Fruit fly (Drosophila melanogaster): ENCODE measurements around the gene unk.

Gene unk

DNA sequence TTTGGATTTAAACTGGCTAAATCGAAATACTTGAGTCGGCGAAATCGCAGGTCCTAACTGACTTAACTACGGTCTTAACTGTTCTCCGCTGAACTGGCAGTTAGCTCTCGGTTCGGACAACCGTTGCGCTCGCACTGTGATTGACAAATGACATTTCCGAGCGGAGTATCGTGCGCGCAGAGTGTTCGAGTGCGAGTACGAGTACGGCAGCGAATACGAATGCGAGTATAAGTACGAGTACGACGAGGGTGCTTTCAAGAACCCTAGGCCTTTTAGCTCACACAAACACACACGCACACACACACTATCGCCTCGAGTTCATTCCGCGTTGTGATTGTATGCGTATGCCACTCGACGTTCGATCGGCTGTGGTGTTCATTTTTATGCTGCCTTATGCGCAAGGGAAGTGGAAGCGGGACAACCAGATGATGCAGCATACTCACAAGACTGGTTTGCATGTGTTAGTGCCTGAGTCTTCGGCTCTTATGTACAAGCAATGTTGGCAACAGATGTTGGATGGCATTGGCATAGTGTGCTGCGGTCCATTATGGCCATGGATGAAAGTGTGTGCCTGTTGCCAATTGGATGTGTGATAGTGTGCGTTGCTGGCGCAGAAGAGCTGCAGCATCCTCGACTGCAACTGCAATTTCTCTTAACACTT is 15.9 kb downstream of the unk start, which contains the start of gene hh:
Gene hh, minus strand, starts transcription at position 229 of the 661 bp plus-strand sequence.
- TF ChIP-seq CG4496 (GFP tag; IDR thresholded peaks at IDR 0.05) (0 out of 3 replicates have a peak, but pooled peaks have one; percentile 49), CG8159 (tag; optimal IDR thresholded peaks at IDR 0.05) (no peak)

dm6 chr3R:23141113-23141512 is 16.5 kb downstream of the unk start:
- TF ChIP-seq CG10348 (GFP tag; IDR thresholded peaks at IDR 0.05) (no peak), Pif1A (GFP tag; optimal IDR thresholded peaks at IDR 0.05) (no peak)

- no peak for TF ChIP-seq CG17806 (tag; optimal IDR thresholded peaks at IDR 0.05)
- no peak for TF ChIP-seq fd96Ca (GFP tag; IDR thresholded peaks at IDR 0.05)
- TF ChIP-seq CG13204 (GFP tag; optimal IDR thresholded peaks at IDR 0.05): no peak
- no peak for TF ChIP-seq CG4496 (GFP tag; IDR thresholded peaks at IDR 0.05)
- TF ChIP-seq rn (GFP tag; IDR thresholded peaks at IDR 0.05): no peak
- no peak for TF ChIP-seq CG15710 (tag; optimal IDR thresholded peaks at IDR 0.05)
- TF ChIP-seq CG9948 (tag; optimal IDR thresholded peaks at IDR 0.05): no peak
- no peak for TF ChIP-seq D1 (tag; optimal IDR thresholded peaks at IDR 0.05)
- TF ChIP-seq CG32121 (GFP tag; IDR thresholded peaks at IDR 0.05): no peak
Measured at dm6 chr3R:23140280-23140679, 17.4 kb downstream of the unk start.

- TF ChIP-seq CG15710 (tag; optimal IDR thresholded peaks at IDR 0.05) (no peak), CG4496 (GFP tag; IDR thresholded peaks at IDR 0.05) (peak; percentile 27; the same call in 1 of the 3 replicates)
Measured at dm6 chr3R:23139634-23140010, 18.0 kb downstream of the unk start.

- TF ChIP-seq CG34367 (tag; optimal IDR thresholded peaks at IDR 0.05) (no peak), CG8301 (tag; optimal IDR thresholded peaks at IDR 0.05) (no peak), D1 (tag; optimal IDR thresholded peaks at IDR 0.05) (no peak), CG32121 (GFP tag; IDR thresholded peaks at IDR 0.05) (no peak), Pif1B (GFP tag; optimal IDR thresholded peaks at IDR 0.05) (no peak), CG17806 (tag; optimal IDR thresholded peaks at IDR 0.05) (no peak), Ets98B (GFP tag; IDR thresholded peaks at IDR 0.05) (no peak), CG15710 (tag; optimal IDR thresholded peaks at IDR 0.05) (no peak), CG13204 (GFP tag; optimal IDR thresholded peaks at IDR 0.05) (no peak), CG14655 (GFP tag; optimal IDR thresholded peaks at IDR 0.05) (no peak), CG12605 (GFP tag; IDR thresholded peaks at IDR 0.05) (no peak), gl (tag; optimal IDR thresholded peaks at IDR 0.05) (no peak), CG10348 (GFP tag; IDR thresholded peaks at IDR 0.05) (no peak)
Measured at dm6 chr3R:23138992-23139633, 18.5 kb downstream of the unk start.

- TF ChIP-seq gl (tag; optimal IDR thresholded peaks at IDR 0.05): no peak
- TF ChIP-seq D1 (tag; optimal IDR thresholded peaks at IDR 0.05): no peak
- no peak for TF ChIP-seq CG12605 (GFP tag; IDR thresholded peaks at IDR 0.05)
- TF ChIP-seq EcR (GFP tag; optimal IDR thresholded peaks at IDR 0.05): no peak
- TF ChIP-seq CG32121 (GFP tag; IDR thresholded peaks at IDR 0.05): no peak
- TF ChIP-seq Pif1A (GFP tag; optimal IDR thresholded peaks at IDR 0.05): no peak
- TF ChIP-seq CG4496 (GFP tag; IDR thresholded peaks at IDR 0.05): no peak
- no peak for TF ChIP-seq CG14655 (GFP tag; optimal IDR thresholded peaks at IDR 0.05)
- no peak for TF ChIP-seq CG13204 (GFP tag; optimal IDR thresholded peaks at IDR 0.05)
- TF ChIP-seq Ets98B (GFP tag; IDR thresholded peaks at IDR 0.05): no peak
- TF ChIP-seq CG9948 (tag; optimal IDR thresholded peaks at IDR 0.05): no peak
- TF ChIP-seq CG10348 (GFP tag; IDR thresholded peaks at IDR 0.05): no peak
- no peak for TF ChIP-seq CG17806 (tag; optimal IDR thresholded peaks at IDR 0.05)
- TF ChIP-seq CG34367 (tag; optimal IDR thresholded peaks at IDR 0.05): no peak
- no peak for TF ChIP-seq Pif1B (GFP tag; optimal IDR thresholded peaks at IDR 0.05)
- no peak for TF ChIP-seq fd96Ca (GFP tag; IDR thresholded peaks at IDR 0.05)
- no peak for TF ChIP-seq Snoo (tag; optimal IDR thresholded peaks at IDR 0.05)
- no peak for TF ChIP-seq CG15710 (tag; optimal IDR thresholded peaks at IDR 0.05)
- TF ChIP-seq CG8159 (tag; optimal IDR thresholded peaks at IDR 0.05): no peak
- no peak for TF ChIP-seq CG8301 (tag; optimal IDR thresholded peaks at IDR 0.05)
Measured at dm6 chr3R:23138439-23138838, 19.2 kb downstream of the unk start.

dm6 chr3R:23134690-23135089 is 23.0 kb downstream of the unk start:
- TF ChIP-seq CG8159 (tag; optimal IDR thresholded peaks at IDR 0.05): no peak
- no peak for TF ChIP-seq Pif1B (GFP tag; optimal IDR thresholded peaks at IDR 0.05)
- TF ChIP-seq CG14655 (GFP tag; optimal IDR thresholded peaks at IDR 0.05): no peak
- TF ChIP-seq CG12605 (GFP tag; IDR thresholded peaks at IDR 0.05): no peak
- no peak for TF ChIP-seq CG10348 (GFP tag; IDR thresholded peaks at IDR 0.05)
- TF ChIP-seq EcR (GFP tag; optimal IDR thresholded peaks at IDR 0.05): no peak
- TF ChIP-seq Ets98B (GFP tag; IDR thresholded peaks at IDR 0.05): no peak
- no peak for TF ChIP-seq CG32121 (GFP tag; IDR thresholded peaks at IDR 0.05)
- no peak for TF ChIP-seq CG8301 (tag; optimal IDR thresholded peaks at IDR 0.05)
- TF ChIP-seq gl (tag; optimal IDR thresholded peaks at IDR 0.05): no peak
- TF ChIP-seq CG17806 (tag; optimal IDR thresholded peaks at IDR 0.05): no peak
- no peak for TF ChIP-seq fd96Ca (GFP tag; IDR thresholded peaks at IDR 0.05)
- no peak for TF ChIP-seq D1 (tag; optimal IDR thresholded peaks at IDR 0.05)
- no peak for TF ChIP-seq CG34367 (tag; optimal IDR thresholded peaks at IDR 0.05)
- TF ChIP-seq Pif1A (GFP tag; optimal IDR thresholded peaks at IDR 0.05): no peak
- no peak for TF ChIP-seq CG13204 (GFP tag; optimal IDR thresholded peaks at IDR 0.05)
- no peak for TF ChIP-seq Snoo (tag; optimal IDR thresholded peaks at IDR 0.05)
- TF ChIP-seq rn (GFP tag; IDR thresholded peaks at IDR 0.05): no peak
- TF ChIP-seq CG4496 (GFP tag; IDR thresholded peaks at IDR 0.05): no peak

All from whole organism, pupa.